Fruit fly (Drosophila melanogaster): Measurements from ENCODE around the gene Crg-1.
A peak's percentile ranks its signal among the peaks of the same experiment; 100 is the strongest.
"Not testable (repeated sequence)": the region's sequence is repeated elsewhere in the genome, so short reads cannot be mapped to it uniquely, and the experiment has no call there.

The Crg-1 gene

DNA sequence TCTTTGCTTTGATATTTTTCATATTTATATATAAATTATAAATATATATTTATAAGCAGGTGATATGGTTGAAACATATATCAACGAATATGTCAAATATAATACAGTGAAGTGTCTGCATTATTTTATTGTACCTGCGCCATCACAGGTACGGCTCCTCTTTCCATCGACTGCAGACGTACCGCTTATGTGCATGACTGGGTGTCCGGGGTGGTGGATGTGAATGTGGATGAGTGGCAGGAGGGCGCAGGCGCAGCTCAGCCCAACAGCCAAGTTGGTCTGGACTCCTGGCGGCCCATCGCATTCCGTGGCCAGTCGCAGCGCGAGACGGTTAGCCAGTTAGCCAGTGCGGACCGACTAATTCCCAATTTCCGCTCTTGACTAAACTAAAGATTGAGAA lies at the start of gene Crg-1:
Gene Crg-1, plus strand, starts transcription at position 301 of the 400 bp plus-strand sequence.
- TF ChIP-seq ttk, insv, Sin3A (optimal IDR thresholded peaks at IDR 0.05): not testable (repeated sequence)

DNA sequence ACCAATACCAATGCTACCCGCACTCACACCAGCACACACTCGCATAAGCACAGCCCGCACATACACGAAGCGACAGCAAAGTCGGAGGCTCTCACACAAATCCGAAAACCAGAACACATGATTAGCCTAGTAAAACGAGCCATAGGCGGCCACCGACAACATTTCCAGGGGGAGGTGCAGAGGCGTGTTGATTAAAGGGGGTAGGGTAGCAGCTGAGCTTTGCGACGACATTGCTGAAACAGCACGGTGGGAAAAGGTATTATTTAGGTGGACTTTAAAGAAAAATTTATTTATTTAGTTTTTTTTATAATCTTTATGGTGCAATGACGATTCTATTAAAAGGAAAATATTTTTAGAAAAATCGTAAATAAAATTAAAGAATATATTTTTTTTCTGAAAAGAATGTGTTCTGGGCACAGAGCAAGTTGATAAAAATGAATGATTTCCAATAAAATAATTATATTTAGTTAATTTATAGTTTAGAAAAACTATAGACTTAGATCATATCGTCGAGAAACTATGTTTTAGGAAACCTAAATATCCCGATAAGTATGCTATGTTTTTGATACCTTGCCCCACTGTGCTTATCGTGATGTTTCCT lies 49.0 kb upstream of the Crg-1 start:
- TF ChIP-seq h (optimal IDR thresholded peaks at IDR 0.05) (no peak), Sin3A (optimal IDR thresholded peaks at IDR 0.05) (no peak), psq (optimal IDR thresholded peaks at IDR 0.05) (no peak), ttk (optimal IDR thresholded peaks at IDR 0.05) (no peak), insv (optimal IDR thresholded peaks at IDR 0.05) (no peak), Myc (optimal IDR thresholded peaks at IDR 0.05) (no peak)

DNA sequence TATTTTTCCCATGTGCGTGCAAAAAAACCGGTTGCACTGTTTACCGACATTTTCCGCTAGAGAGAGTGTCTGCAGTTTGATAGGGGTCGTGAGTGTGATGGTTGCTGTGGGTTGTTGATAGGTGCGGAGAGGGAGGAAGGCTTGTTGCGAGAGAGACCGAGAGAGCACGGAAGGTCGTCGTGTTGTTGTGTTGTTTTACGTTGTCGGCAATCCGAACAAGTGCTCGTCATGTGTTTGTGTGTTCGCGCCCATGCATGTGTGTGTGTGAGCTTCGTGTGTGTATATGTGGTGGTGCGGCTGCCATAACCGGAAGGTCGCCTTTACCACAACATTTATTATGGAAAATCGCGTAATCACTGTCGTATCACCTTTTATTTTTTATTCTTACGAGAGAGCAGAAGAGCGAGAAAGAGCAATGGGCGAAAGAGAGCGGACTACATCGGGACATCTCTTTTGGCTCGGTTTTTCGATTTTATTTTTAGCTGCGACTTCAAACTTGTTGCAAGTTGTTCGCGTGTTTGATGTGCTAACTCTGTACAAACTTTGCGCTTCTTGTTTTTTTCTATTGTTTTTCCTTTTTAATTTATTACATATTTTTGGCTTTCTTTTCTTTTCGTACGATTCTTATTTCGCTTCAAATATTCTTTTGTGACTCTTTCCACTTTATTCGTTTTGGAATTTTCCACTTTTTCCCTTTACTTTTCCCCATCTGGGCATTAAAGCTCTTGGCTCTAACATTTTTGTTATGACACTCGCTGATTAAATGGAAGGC lies 48.3 kb upstream of the Crg-1 start:
- no peak for TF ChIP-seq h (optimal IDR thresholded peaks at IDR 0.05)
- TF ChIP-seq psq (optimal IDR thresholded peaks at IDR 0.05): no peak
- no peak for TF ChIP-seq ttk (optimal IDR thresholded peaks at IDR 0.05)
- TF ChIP-seq insv (optimal IDR thresholded peaks at IDR 0.05): no peak
- no peak for TF ChIP-seq Sin3A (optimal IDR thresholded peaks at IDR 0.05)
- no peak for TF ChIP-seq Myc (optimal IDR thresholded peaks at IDR 0.05)

DNA sequence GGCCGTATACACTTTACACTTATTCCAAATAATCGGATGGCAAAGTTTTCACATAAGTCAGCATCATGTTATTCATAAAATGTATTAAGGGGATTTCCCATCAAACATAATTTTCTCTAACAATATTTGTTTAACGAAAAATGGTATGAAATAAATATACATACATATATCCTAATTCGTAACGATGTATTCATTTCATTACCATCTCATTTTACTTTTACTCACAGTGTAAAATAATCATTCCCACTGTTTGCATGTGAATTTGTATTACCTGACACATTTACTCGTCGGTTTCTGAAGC lies 47.8 kb upstream of the Crg-1 start:
- no peak for TF ChIP-seq Sin3A (optimal IDR thresholded peaks at IDR 0.05)
- TF ChIP-seq h (optimal IDR thresholded peaks at IDR 0.05): no peak
- no peak for TF ChIP-seq ttk (optimal IDR thresholded peaks at IDR 0.05)
- no peak for TF ChIP-seq psq (optimal IDR thresholded peaks at IDR 0.05)
- TF ChIP-seq Myc (optimal IDR thresholded peaks at IDR 0.05): no peak
- TF ChIP-seq insv (optimal IDR thresholded peaks at IDR 0.05): no peak

DNA sequence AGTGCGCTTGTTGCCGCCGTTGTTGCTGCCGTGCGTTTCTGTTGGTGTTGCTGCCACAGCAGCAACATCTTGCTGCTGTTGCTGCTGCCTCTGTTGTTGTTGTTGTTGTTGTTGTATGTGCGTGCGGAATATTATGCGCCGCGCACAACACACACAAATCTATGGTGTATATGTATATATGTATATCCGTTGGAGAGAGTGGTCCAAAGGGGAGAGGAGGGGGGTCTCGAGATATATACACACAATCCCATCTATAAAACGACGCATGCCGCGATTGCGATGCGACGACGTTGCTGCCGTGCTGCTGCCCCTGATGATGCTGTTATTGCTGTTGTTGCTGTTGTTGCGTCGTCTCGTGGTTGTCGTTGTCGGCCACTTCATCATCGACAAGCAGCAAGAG lies 46.1 kb upstream of the Crg-1 start:
- no peak for TF ChIP-seq Sin3A (optimal IDR thresholded peaks at IDR 0.05)
- no peak for TF ChIP-seq Myc (optimal IDR thresholded peaks at IDR 0.05)
- no peak for TF ChIP-seq psq (optimal IDR thresholded peaks at IDR 0.05)
- TF ChIP-seq insv (optimal IDR thresholded peaks at IDR 0.05): no peak
- TF ChIP-seq ttk (optimal IDR thresholded peaks at IDR 0.05): no peak
- no peak for TF ChIP-seq h (optimal IDR thresholded peaks at IDR 0.05)

DNA sequence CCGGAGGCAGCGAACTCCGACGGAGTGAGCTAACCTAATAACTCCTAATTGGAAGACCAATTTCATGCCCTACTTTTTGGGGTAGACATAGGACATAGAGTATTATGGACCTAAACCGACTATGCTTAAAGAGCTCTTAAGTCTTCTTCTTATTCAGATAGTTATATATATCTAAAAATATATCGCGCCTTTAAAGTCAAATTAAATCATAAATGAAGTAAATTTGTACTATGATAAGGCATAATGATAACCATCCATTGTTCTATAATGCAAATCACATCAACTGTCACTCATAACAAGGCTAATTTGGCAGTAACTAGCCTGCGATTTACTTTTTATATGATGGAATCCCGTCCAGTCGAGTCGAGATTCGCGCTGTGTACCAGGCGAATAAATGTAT lies 45.5 kb upstream of the Crg-1 start:
- TF ChIP-seq psq (optimal IDR thresholded peaks at IDR 0.05): no peak
- TF ChIP-seq insv (optimal IDR thresholded peaks at IDR 0.05): no peak
- TF ChIP-seq h (optimal IDR thresholded peaks at IDR 0.05): no peak
- no peak for TF ChIP-seq ttk (optimal IDR thresholded peaks at IDR 0.05)
- no peak for TF ChIP-seq Myc (optimal IDR thresholded peaks at IDR 0.05)
- no peak for TF ChIP-seq Sin3A (optimal IDR thresholded peaks at IDR 0.05)

DNA sequence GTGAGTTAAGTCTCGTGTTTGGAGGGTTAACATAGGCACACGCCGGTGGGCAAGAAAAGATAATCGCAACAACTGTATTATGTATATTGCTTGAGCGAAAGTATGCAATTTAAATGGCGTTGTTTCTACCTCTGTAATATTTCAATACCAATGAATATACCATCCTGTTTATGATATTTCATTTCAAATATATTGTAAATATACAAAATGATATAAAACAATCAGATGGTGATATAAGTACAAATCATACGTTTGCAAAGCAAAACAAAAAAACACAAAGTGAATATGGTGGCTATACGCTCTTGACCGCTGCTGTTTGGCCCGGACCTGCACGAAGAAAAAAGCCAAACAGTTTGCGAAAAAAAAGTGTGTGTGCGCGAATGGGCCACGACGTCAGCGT lies 44.8 kb upstream of the Crg-1 start:
- peak; percentile 10 for TF ChIP-seq psq (optimal IDR thresholded peaks at IDR 0.05)
- no peak for TF ChIP-seq insv (optimal IDR thresholded peaks at IDR 0.05)
- no peak for TF ChIP-seq ttk (optimal IDR thresholded peaks at IDR 0.05)
- TF ChIP-seq Sin3A (optimal IDR thresholded peaks at IDR 0.05): no peak

DNA sequence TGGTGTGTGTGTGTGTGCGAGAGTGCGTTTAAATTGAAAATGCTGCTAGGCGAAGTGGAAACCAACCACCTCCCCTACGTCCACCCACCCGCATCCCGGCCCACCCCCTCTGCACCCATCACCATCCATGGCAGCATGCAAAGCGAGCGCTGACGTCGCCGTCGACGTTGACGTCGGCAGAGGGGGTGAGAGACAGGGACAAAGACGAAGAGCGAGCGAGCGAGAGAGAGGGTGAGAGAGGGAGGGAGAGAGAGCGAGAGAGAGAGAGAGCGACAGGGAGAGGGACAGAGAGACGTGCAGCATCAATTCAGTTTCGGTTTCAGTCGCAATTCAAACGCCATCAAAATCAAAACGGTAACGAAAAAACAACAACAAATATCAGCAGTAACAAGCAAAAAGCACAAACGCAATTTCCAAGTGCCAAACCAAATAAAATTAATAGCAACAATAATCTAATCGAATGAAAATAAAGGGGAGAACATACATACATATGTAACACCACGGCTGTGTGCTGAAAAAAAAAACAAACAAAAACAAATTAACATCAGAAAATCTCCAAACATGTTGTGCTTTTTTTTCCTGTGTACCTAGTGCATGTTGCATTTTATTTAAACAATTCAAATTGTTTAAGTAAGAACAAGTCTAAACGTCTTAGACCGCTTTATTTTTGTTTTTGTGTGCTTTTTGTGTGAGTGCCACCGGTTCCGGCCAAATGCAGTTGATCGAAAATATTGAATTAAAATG lies 44.1 kb upstream of the Crg-1 start:
- TF ChIP-seq ttk (optimal IDR thresholded peaks at IDR 0.05) (no peak), Myc (optimal IDR thresholded peaks at IDR 0.05) (no peak), Sin3A (optimal IDR thresholded peaks at IDR 0.05) (no peak), h (optimal IDR thresholded peaks at IDR 0.05) (no peak), psq (optimal IDR thresholded peaks at IDR 0.05) (no peak), insv (optimal IDR thresholded peaks at IDR 0.05) (no peak)

DNA sequence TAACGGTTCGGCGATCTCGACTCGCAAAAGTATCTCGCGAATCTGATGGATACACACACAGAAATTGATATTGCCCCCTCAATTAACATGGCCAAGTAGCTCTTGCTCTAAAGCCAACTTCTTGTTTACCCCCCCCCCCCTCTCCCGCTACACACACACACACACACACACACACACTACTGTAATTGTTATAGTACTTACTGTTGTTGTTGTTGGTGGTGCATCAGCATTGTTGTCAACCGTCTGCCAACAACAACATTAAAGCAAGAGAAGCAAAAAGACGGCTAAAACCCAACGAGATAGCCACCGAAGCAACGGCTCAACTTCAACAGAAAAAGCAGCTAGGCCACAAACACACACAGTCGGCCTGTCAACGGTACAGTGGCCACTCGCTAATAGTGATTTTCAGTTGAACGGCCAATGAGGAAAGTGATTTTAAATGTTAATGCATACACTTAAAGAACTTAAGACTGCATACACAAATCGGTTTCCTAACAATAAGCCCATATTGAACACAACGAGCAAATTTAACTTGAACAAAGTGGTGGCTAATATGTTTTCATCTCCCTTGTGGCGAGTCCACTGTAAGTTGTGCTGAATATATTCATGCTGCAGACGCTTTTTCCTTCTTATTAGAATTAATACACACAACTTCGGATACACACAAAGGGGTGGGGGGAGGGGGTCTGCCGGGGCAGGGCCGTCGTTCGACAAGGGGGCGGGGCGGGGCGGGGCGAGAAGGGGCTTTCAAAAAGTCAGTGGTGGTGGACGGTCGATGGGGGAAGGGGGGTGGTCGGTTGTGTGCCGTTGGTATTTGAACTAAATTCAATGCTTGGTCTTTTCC lies 42.6 kb upstream of the Crg-1 start:
- TF ChIP-seq psq (optimal IDR thresholded peaks at IDR 0.05) (peak; percentile 23), Sin3A (optimal IDR thresholded peaks at IDR 0.05) (no peak)

DNA sequence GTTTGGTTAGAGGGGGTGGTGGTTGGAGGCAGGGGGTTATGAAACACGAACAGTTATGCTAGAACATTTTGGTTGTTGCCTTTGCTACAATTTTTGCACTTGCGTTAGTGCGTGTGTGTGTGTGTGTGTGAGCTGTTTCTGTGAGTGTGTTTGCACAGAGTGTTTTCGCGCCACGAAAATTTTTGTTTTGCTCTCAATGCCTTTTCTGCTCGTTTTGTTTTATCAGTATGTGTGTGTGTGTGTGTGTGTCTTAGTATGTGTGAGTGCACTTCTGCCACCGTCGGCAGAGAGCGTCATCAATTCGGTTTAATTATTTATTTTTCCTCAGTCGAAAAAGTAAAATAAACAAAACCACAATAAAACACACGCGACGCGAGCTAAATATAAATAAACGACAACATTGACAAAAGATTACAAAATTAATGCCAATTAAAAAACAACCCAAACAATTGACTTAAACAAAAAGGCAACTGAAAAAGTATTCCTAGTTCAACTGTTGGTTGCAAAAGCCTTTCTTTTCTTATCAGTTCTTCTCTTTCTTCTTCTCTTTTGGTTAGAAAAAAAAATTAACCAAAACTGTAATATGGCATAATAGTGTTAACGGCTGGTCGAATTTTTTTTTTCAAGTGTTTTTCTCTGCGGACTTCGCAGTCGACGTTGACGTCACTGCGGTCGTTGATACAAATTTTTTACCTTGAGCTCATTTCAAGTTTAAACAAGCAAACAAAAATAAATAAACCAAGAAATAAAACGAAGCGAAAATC lies 31.5 kb upstream of the Crg-1 start:
- TF ChIP-seq Sin3A (optimal IDR thresholded peaks at IDR 0.05) (no peak), insv (optimal IDR thresholded peaks at IDR 0.05) (no peak), ttk (optimal IDR thresholded peaks at IDR 0.05) (no peak), psq (optimal IDR thresholded peaks at IDR 0.05) (no peak), Myc (optimal IDR thresholded peaks at IDR 0.05) (no peak)

DNA sequence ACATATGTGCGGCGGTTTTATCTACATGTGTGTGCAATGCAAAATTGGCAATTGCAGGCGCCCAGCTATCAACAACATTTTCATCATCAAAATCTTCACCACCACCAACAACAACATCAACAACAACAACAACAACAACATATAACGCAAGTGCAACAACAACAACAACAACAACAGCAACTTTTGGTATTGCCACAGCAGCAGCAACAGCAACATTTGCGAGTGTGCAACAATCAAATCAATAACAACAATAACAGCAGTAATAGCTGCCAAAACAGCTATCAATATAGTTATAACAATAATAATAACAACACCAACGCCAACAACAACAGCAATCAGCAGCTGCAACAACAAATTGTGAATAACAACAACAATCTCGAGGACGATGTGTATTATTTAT lies 30.6 kb upstream of the Crg-1 start:
- TF ChIP-seq insv (optimal IDR thresholded peaks at IDR 0.05): no peak
- TF ChIP-seq ttk (optimal IDR thresholded peaks at IDR 0.05): no peak
- no peak for TF ChIP-seq psq (optimal IDR thresholded peaks at IDR 0.05)
- TF ChIP-seq Myc (optimal IDR thresholded peaks at IDR 0.05): no peak
- TF ChIP-seq Sin3A (optimal IDR thresholded peaks at IDR 0.05): no peak
- TF ChIP-seq h (optimal IDR thresholded peaks at IDR 0.05): no peak

Measured in Kc167 (cell line).